Fruit fly (Drosophila melanogaster) whole organism, embryonic: ENCODE data around the gene CG9782.

ENCODE experiments used
- Atf6 ChIP-seq: fragments of 200-800 bp; sonication (Bioruptor generic); IDR thresholded peaks from 2 replicates; pipeline ENCODE4 v1.3.6; 2022; ENCODE audit warnings: missing biosample characterization, missing genetic modification characterization
- CG11398 ChIP-seq: fragments of 200-800 bp; sonication (Bioruptor generic); optimal IDR thresholded peaks from 2 replicates; lab custom pipeline; 2016; ENCODE audit warnings: missing biosample characterization, missing genetic modification characterization
- CG11504 ChIP-seq: fragments of 200-800 bp; sonication (Bioruptor generic); optimal IDR thresholded peaks from 3 replicates; lab custom pipeline; 2019; ENCODE audit warnings: missing biosample characterization, mild to moderate bottlenecking, missing genetic modification characterization, moderate library complexity
- CG11696 ChIP-seq: fragments of 200-800 bp; sonication (Bioruptor generic); IDR thresholded peaks from 2 replicates; pipeline ENCODE4 v1.3.6; 2022; ENCODE audit warnings: missing biosample characterization, missing genetic modification characterization
- CG12104 ChIP-seq: fragments of 200-800 bp; sonication (Bioruptor generic); optimal IDR thresholded peaks from 3 replicates; lab custom pipeline; 2016; ENCODE audit warnings: missing biosample characterization, missing genetic modification characterization
- CG1529 ChIP-seq: fragments of 200-800 bp; sonication (Bioruptor generic); optimal IDR thresholded peaks from 3 replicates; lab custom pipeline; 2018; ENCODE audit warnings: missing biosample characterization, missing genetic modification characterization
- CG1602 ChIP-seq: fragments of 200-800 bp; sonication (Bioruptor generic); optimal IDR thresholded peaks from 3 replicates; lab custom pipeline; 2016; ENCODE audit warnings: missing biosample characterization, missing genetic modification characterization
- CG17186 ChIP-seq: fragments of 200-800 bp; sonication (Bioruptor generic); optimal IDR thresholded peaks from 3 replicates; lab custom pipeline; 2017; ENCODE audit warnings: missing biosample characterization, missing genetic modification reagents, missing genetic modification characterization
- CG17385 ChIP-seq: fragments of 200-800 bp; sonication (Bioruptor generic); optimal IDR thresholded peaks from 3 replicates; lab custom pipeline; 2018; ENCODE audit warnings: missing biosample characterization, mild to moderate bottlenecking, missing genetic modification characterization
- CG17568 ChIP-seq: fragments of 200-800 bp; sonication (Bioruptor generic); optimal IDR thresholded peaks from 2 replicates; lab custom pipeline; 2018; ENCODE audit warnings: missing biosample characterization, mild to moderate bottlenecking, missing genetic modification characterization, moderate library complexity
- CG18262 ChIP-seq: fragments of 200-800 bp; optimal IDR thresholded peaks from 3 replicates; lab custom pipeline; 2019; ENCODE audit warnings: missing biosample characterization, mild to moderate bottlenecking, missing genetic modification characterization, moderate library complexity
- CG18619 ChIP-seq: fragments of 200-800 bp; sonication (Bioruptor generic); optimal IDR thresholded peaks from 3 replicates; lab custom pipeline; 2017; ENCODE audit warnings: missing biosample characterization, mild to moderate bottlenecking, missing genetic modification characterization
- CG2116 ChIP-seq: fragments of 200-800 bp; sonication (Bioruptor generic); optimal IDR thresholded peaks from 3 replicates; lab custom pipeline; 2018; ENCODE audit warnings: missing biosample characterization, mild to moderate bottlenecking, missing genetic modification characterization
- CG30431 ChIP-seq: fragments of 200-800 bp; sonication (Bioruptor generic); optimal IDR thresholded peaks from 2 replicates; lab custom pipeline; 2017; ENCODE audit warnings: missing biosample characterization, missing genetic modification characterization
- CG33557 ChIP-seq: fragments of 200-800 bp; sonication (Bioruptor generic); optimal IDR thresholded peaks from 2 replicates; lab custom pipeline; 2019; ENCODE audit warnings: missing biosample characterization, mild to moderate bottlenecking, missing genetic modification characterization, moderate library complexity
- CG3407 ChIP-seq: fragments of 200-800 bp; sonication (Bioruptor generic); optimal IDR thresholded peaks from 2 replicates; lab custom pipeline; 2018; ENCODE audit warnings: missing biosample characterization, mild to moderate bottlenecking, missing genetic modification characterization
- CG5180 ChIP-seq: fragments of 200-800 bp; sonication (Bioruptor generic); optimal IDR thresholded peaks from 3 replicates; lab custom pipeline; 2017; ENCODE audit warnings: missing biosample characterization, missing genetic modification characterization, mild to moderate bottlenecking, moderate library complexity, missing genetic modification reagents
- CG6175 ChIP-seq: fragments of 200-800 bp; sonication (Bioruptor generic); IDR thresholded peaks from 3 replicates; pipeline ENCODE4 v1.3.6; 2022; ENCODE audit warnings: missing biosample characterization, missing genetic modification characterization
- CG7987 ChIP-seq: fragments of 200-800 bp; sonication (Bioruptor generic); optimal IDR thresholded peaks from 2 replicates; lab custom pipeline; 2018; ENCODE audit warnings: missing biosample characterization, mild to moderate bottlenecking, missing genetic modification characterization, moderate library complexity
- Dll ChIP-seq: fragments of 200-800 bp; sonication (Bioruptor generic); IDR thresholded peaks from 4 replicates; pipeline ENCODE4 v1.3.6; 2022; ENCODE audit warnings: missing biosample characterization, missing genetic modification characterization; ENCODE audit not compliant: partially characterized antibody
- Fer1 ChIP-seq: fragments of 200-800 bp; sonication (Bioruptor generic); optimal IDR thresholded peaks from 2 replicates; lab custom pipeline; 2017; ENCODE audit warnings: missing biosample characterization, mild to moderate bottlenecking, missing genetic modification characterization
- Fer3 ChIP-seq: fragments of 200-800 bp; sonication (Bioruptor generic); optimal IDR thresholded peaks from 2 replicates; lab custom pipeline; 2018; ENCODE audit warnings: missing biosample characterization, mild to moderate bottlenecking, missing genetic modification characterization, moderate library complexity
- HLHmδ ChIP-seq: fragments of 200-800 bp; sonication (Bioruptor generic); optimal IDR thresholded peaks from 2 replicates; lab custom pipeline; 2018; ENCODE audit warnings: missing biosample characterization, mild to moderate bottlenecking, missing genetic modification characterization, moderate library complexity
- Hey ChIP-seq: fragments of 200-800 bp; sonication (Bioruptor generic); optimal IDR thresholded peaks from 3 replicates; lab custom pipeline; 2018; ENCODE audit warnings: missing biosample characterization, mild to moderate bottlenecking, missing genetic modification characterization
- Hr51 ChIP-seq, 2 experiments: fragments of 200-800 bp; sonication (Bioruptor generic); optimal IDR thresholded peaks; 2 replicates in 1 of 2; 3 replicates in 1 of 2; lab custom pipeline; 2016 to 2018; ENCODE audit warnings: missing biosample characterization in 2 of 2, missing genetic modification characterization in 2 of 2, mild to moderate bottlenecking in 1 of 2, moderate library complexity in 1 of 2
- Hr78 ChIP-seq, 2 experiments: fragments of 200-800 bp in 1 of 2; fragments of >200 bp in 1 of 2; sonication (Bioruptor generic) in 1 of 2; optimal IDR thresholded peaks; 2 replicates each; lab custom pipeline; 2017 to 2019; ENCODE audit warnings: missing biosample characterization in 2 of 2, missing genetic modification characterization in 2 of 2, mild to moderate bottlenecking in 1 of 2, moderate library complexity in 1 of 2
- NFAT ChIP-seq: fragments of 200-800 bp; sonication (Bioruptor generic); IDR thresholded peaks from 2 replicates; pipeline ENCODE4 v1.3.6; 2022; ENCODE audit warnings: missing biosample characterization, missing genetic modification characterization
- PHDP ChIP-seq: fragments of 200-800 bp; sonication (Bioruptor generic); optimal IDR thresholded peaks from 3 replicates; lab custom pipeline; 2018; ENCODE audit warnings: missing biosample characterization, mild to moderate bottlenecking, missing genetic modification characterization, moderate library complexity
- Scr ChIP-seq: fragments of 200-800 bp; sonication (Bioruptor generic); IDR thresholded peaks from 2 replicates; pipeline ENCODE4 v1.3.6; 2022; ENCODE audit warnings: missing biosample characterization, missing genetic modification characterization; ENCODE audit not compliant: partially characterized antibody
- Side ChIP-seq: fragments of 200-800 bp; sonication (Bioruptor generic); optimal IDR thresholded peaks from 2 replicates; lab custom pipeline; 2016; ENCODE audit warnings: missing biosample characterization, missing genetic modification characterization
- Sry-δ ChIP-seq: fragments of 200-800 bp; sonication (Bioruptor generic); optimal IDR thresholded peaks from 2 replicates; lab custom pipeline; 2016; ENCODE audit warnings: missing biosample characterization, missing genetic modification characterization
- Vsx1 ChIP-seq: fragments of 200-800 bp; sonication (Bioruptor generic); optimal IDR thresholded peaks from 2 replicates; lab custom pipeline; 2017; ENCODE audit warnings: missing biosample characterization, mild to moderate bottlenecking, missing genetic modification characterization, missing genetic modification reagents
- btn ChIP-seq: fragments of 200-800 bp; sonication (Bioruptor generic); optimal IDR thresholded peaks from 2 replicates; lab custom pipeline; 2016; ENCODE audit warnings: missing biosample characterization, missing genetic modification characterization
- caup ChIP-seq: fragments of 200-800 bp; sonication (Bioruptor generic); optimal IDR thresholded peaks from 3 replicates; lab custom pipeline; 2017; ENCODE audit warnings: missing biosample characterization, mild to moderate bottlenecking, missing genetic modification characterization, moderate library complexity; ENCODE audit not compliant: severe bottlenecking
- corto ChIP-seq: fragments of 200-800 bp; sonication (Bioruptor generic); optimal IDR thresholded peaks from 2 replicates; lab custom pipeline; 2016; ENCODE audit warnings: missing biosample characterization, mild to moderate bottlenecking, missing genetic modification characterization, moderate library complexity
- dysf ChIP-seq: fragments of 200-800 bp; sonication (Bioruptor generic); IDR thresholded peaks from 3 replicates; pipeline ENCODE4 v1.3.6; 2022; ENCODE audit warnings: missing biosample characterization, missing genetic modification characterization
- ewg ChIP-seq: fragments of 200-800 bp; sonication (Bioruptor generic); optimal IDR thresholded peaks from 3 replicates; lab custom pipeline; 2017; ENCODE audit warnings: mild to moderate bottlenecking, missing biosample characterization, missing genetic modification reagents, missing genetic modification characterization
- gce ChIP-seq: fragments of 200-800 bp; sonication (Bioruptor generic); IDR thresholded peaks from 3 replicates; pipeline ENCODE4 v1.3.6; 2022; ENCODE audit warnings: missing biosample characterization, missing genetic modification characterization
- gcm ChIP-seq: fragments of 200-800 bp; sonication (Bioruptor generic); optimal IDR thresholded peaks from 2 replicates; lab custom pipeline; 2019; ENCODE audit warnings: missing biosample characterization, mild to moderate bottlenecking, missing genetic modification characterization, moderate library complexity
- gem ChIP-seq: fragments of 200-800 bp; sonication (Bioruptor generic); optimal IDR thresholded peaks from 2 replicates; lab custom pipeline; 2019; ENCODE audit warnings: missing biosample characterization, mild to moderate bottlenecking, missing genetic modification characterization, moderate library complexity
- gsb-n ChIP-seq: fragments of 200-800 bp; sonication (Bioruptor generic); optimal IDR thresholded peaks from 3 replicates; lab custom pipeline; 2018; ENCODE audit warnings: missing biosample characterization, mild to moderate bottlenecking, missing genetic modification characterization
- insv ChIP-seq, 2 experiments: fragments of 200-800 bp; sonication (Bioruptor generic); optimal IDR thresholded peaks; 3 replicates each; lab custom pipeline; 2016 to 2018; ENCODE audit warnings: missing biosample characterization in 2 of 2, missing genetic modification characterization in 2 of 2
- kay ChIP-seq: fragments of 200-800 bp; sonication (Bioruptor generic); optimal IDR thresholded peaks from 2 replicates; lab custom pipeline; 2016; ENCODE audit warnings: missing biosample characterization, missing genetic modification characterization
- sens ChIP-seq: fragments of 200-800 bp; sonication (Bioruptor generic); peaks from one replicate; lab custom pipeline; 2016; ENCODE audit warnings: missing biosample characterization, missing genetic modification characterization
- sisA ChIP-seq: fragments of 200-800 bp; sonication (Bioruptor generic); IDR thresholded peaks from 2 replicates; pipeline ENCODE4 v1.3.6; 2022; ENCODE audit warnings: missing biosample characterization, missing genetic modification characterization
- so ChIP-seq: fragments of 200-800 bp; sonication (Bioruptor generic); IDR thresholded peaks from 3 replicates; pipeline ENCODE4 v1.3.6; 2022; ENCODE audit warnings: missing biosample characterization, missing genetic modification characterization
- tgo ChIP-seq: fragments of 200-800 bp; sonication (Bioruptor generic); IDR thresholded peaks from 3 replicates; pipeline ENCODE4 v1.3.6; 2022; ENCODE audit warnings: missing biosample characterization, missing genetic modification characterization
- vvl ChIP-seq: fragments of 200-800 bp; sonication (Bioruptor generic); IDR thresholded peaks from 2 replicates; pipeline ENCODE4 v1.3.6; 2022; ENCODE audit warnings: missing biosample characterization, missing genetic modification characterization

CG9782 gene

DNA sequence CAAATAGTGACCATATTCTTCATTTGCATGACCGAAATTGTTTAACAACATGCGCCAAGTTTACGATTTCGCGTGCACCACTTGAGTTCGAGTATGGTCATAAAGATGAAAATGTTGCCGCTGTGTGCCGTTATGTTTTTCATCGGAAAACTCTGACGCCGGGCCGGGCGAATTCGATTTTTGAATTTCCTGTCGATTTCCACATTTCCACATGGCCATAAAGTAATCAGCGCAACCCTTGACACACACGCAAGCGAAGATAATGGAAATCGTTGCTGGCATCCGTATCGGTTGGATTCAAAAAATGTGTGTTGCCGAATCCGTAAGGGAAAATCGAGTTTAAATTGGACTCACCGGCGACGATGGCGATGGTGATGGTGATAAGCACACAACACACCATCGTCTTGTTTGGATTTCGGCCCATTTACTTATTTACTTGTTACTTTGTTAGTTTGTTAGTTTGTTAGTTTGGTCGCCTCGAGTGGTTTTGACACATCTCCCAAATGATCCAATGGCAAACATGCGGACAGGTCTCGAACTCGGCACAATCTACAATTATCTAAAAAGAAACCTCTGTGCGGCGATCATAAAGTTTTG lies 23.2 kb upstream of the CG9782 start (continued):
- TF ChIP-seq corto (no peak), CG17186 (GFP tag; lab: Kevin White, UChicago) (no peak), PHDP (peak; percentile 46), CG1602 (GFP tag; lab: Kevin White, UChicago) (peak; percentile 26), Fer3 (tag; lab: Kevin White, UChicago) (peak; percentile 16), CG12104 (GFP tag; lab: Kevin White, UChicago) (no peak), ewg (GFP tag; lab: Kevin White, UChicago) (peak; percentile 45), CG18619 (GFP tag; lab: Kevin White, UChicago) (peak; percentile 45), CG6175 (GFP tag; lab: Robert Waterston, UW) (no peak), CG5180 (GFP tag; lab: Kevin White, UChicago) (peak; percentile 53), so (GFP tag; lab: Robert Waterston, UW) (0 out of 3 replicates have a peak, but pooled peaks have one; percentile 28), CG33557 (GFP tag; lab: Kevin White, UChicago) (peak; percentile 66), CG17385 (GFP tag; lab: Kevin White, UChicago) (peak; percentile 22), CG17568 (GFP tag; lab: Kevin White, UChicago) (peak; percentile 61), CG7987 (GFP tag; lab: Kevin White, UChicago) (peak; percentile 53), CG1529 (GFP tag; lab: Kevin White, UChicago) (peak; percentile 52), vvl (0 out of 2 replicates have a peak, but pooled peaks have one; percentile 10), Hr51 (GFP tag; optimal IDR thresholded peaks at IDR 0.05; lab: Kevin White, UChicago) (peak; percentile 17 to 21), CG30431 (no peak), sens (peak; percentile 84), Vsx1 (GFP tag; lab: Kevin White, UChicago) (peak; percentile 61), tgo (GFP tag; lab: Robert Waterston, UW) (no peak), NFAT (GFP tag; lab: Robert Waterston, UW) (no peak), CG2116 (GFP tag; lab: Kevin White, UChicago) (peak; percentile 39), gce (GFP tag; lab: Robert Waterston, UW) (0 out of 3 replicates have a peak, but pooled peaks have one; percentile 60), Side (GFP tag; lab: Kevin White, UChicago) (peak; percentile 38), btn (GFP tag; lab: Kevin White, UChicago) (peak; percentile 54), Dll (GFP tag; lab: Robert Waterston, UW) (0 out of 4 replicates have a peak, but pooled peaks have one; percentile 14), CG18262 (peak; percentile 52), caup (peak; percentile 20), Fer1 (GFP tag; lab: Kevin White, UChicago) (peak; percentile 17), HLHmδ (GFP tag; lab: Kevin White, UChicago) (peak; percentile 65), Scr (no peak), gem (tag; lab: Kevin White, UChicago) (peak; percentile 60), Hr78 (GFP tag; optimal IDR thresholded peaks at IDR 0.05; lab: Kevin White, UChicago) (peak in 1 of 2 experiments; percentile 72), CG3407 (GFP tag; lab: Kevin White, UChicago) (peak; percentile 76), sisA (GFP tag; lab: Robert Waterston, UW) (no peak), gcm (GFP tag; lab: Kevin White, UChicago) (peak; percentile 39), Hey (tag; lab: Kevin White, UChicago) (peak; percentile 29), kay (GFP tag; lab: Kevin White, UChicago) (no peak), CG11696 (GFP tag; lab: Robert Waterston, UW) (no peak), dysf (GFP tag; lab: Robert Waterston, UW) (no peak), gsb-n (peak; percentile 76), Atf6 (GFP tag; lab: Robert Waterston, UW) (peak; percentile 37; the same call in 1 of the 2 replicates), insv (GFP tag; optimal IDR thresholded peaks at IDR 0.05; lab: Kevin White, UChicago) (peak in 1 of 2 experiments; percentile 50), CG11504 (tag; lab: Kevin White, UChicago) (peak; percentile 61), CG11398 (GFP tag; lab: Kevin White, UChicago) (peak; percentile 65), Sry-δ (no peak)
